Worm (Caenorhabditis elegans) whole organism, L1 larva: ENCODE results near the gene Y66D12A.6.

ENCODE experiments used
- C04F5.9 ChIP-seq: sonication (generic microtip); optimal IDR thresholded peaks from 2 replicates; lab custom pipeline; 2016; ENCODE audit warnings: missing genetic modification characterization, missing compliant biosample characterization
- C16A3.4 ChIP-seq: fragments of 150-350 bp; optimal IDR thresholded peaks from 2 replicates; lab custom pipeline; 2014; ENCODE audit warnings: missing biosample characterization, missing genetic modification characterization
- Y116A8C.19 ChIP-seq: sonication (generic microtip); optimal IDR thresholded peaks from 2 replicates; lab custom pipeline; 2016; ENCODE audit warnings: missing compliant biosample characterization, missing genetic modification characterization, borderline replicate concordance
- aly-2 ChIP-seq: fragments of 150-350 bp; optimal IDR thresholded peaks from 2 replicates; lab custom pipeline; 2014; ENCODE audit warnings: missing biosample characterization, missing genetic modification characterization
- blmp-1 ChIP-seq: fragments of 150-350 bp; optimal IDR thresholded peaks from 2 replicates; lab custom pipeline; 2014; ENCODE audit warnings: missing biosample characterization, missing genetic modification characterization
- ceh-8 ChIP-seq: fragments of 200-800 bp; sonication (Bioruptor generic); optimal IDR thresholded peaks from 2 replicates; lab custom pipeline; 2018; ENCODE audit warnings: mild to moderate bottlenecking, missing genetic modification characterization, moderate library complexity, missing compliant biosample characterization
- ceh-82 ChIP-seq, 3 experiments: fragments of 150-350 bp in 1 of 3; sonication (generic microtip) in 2 of 3; optimal IDR thresholded peaks; 2 replicates each; lab custom pipeline; 2014 to 2017; ENCODE audit warnings: missing biosample characterization in 3 of 3, missing genetic modification characterization in 3 of 3
- ceh-88 ChIP-seq: fragments of 200-800 bp; sonication (Bioruptor generic); IDR thresholded peaks from 2 replicates; pipeline ENCODE4 v1.3.6; 2022; ENCODE audit warnings: missing genetic modification characterization, missing compliant biosample characterization
- ceh-90 ChIP-seq: sonication (generic microtip); optimal IDR thresholded peaks from 2 replicates; lab custom pipeline; 2016; ENCODE audit warnings: missing genetic modification characterization, missing compliant biosample characterization
- dpl-1 ChIP-seq, 3 experiments: fragments of 150-350 bp in 2 of 3; sonication (generic microtip) in 1 of 3; optimal IDR thresholded peaks; 2 replicates each; lab custom pipeline; 2014 to 2017; ENCODE audit warnings: missing biosample characterization in 3 of 3, missing genetic modification characterization in 3 of 3, missing genetic modification reagents in 3 of 3
- dsc-1 ChIP-seq: sonication (generic microtip); optimal IDR thresholded peaks from 2 replicates; lab custom pipeline; 2016; ENCODE audit warnings: mild to moderate bottlenecking, missing genetic modification characterization, missing compliant biosample characterization
- efl-1 ChIP-seq, 4 experiments: fragments of 150-350 bp; optimal IDR thresholded peaks in 3 of 4; peaks in 1 of 4; 1 replicate in 1 of 4; 2 replicates in 3 of 4; lab custom pipeline; 2014; ENCODE audit warnings: missing biosample characterization in 2 of 4, missing genetic modification characterization in 2 of 4, missing genetic modification reagents in 2 of 4
- efl-3 ChIP-seq: fragments of 200-800 bp; sonication (Bioruptor generic); optimal IDR thresholded peaks from 2 replicates; lab custom pipeline; 2018; ENCODE audit warnings: mild to moderate bottlenecking, missing genetic modification characterization, missing compliant biosample characterization
- elt-2 ChIP-seq: sonication (generic microtip); optimal IDR thresholded peaks from 2 replicates; lab custom pipeline; 2016; ENCODE audit warnings: missing genetic modification characterization, mild to moderate bottlenecking, inconsistent platforms, missing compliant biosample characterization, missing genetic modification reagents
- fkh-10 ChIP-seq: sonication (generic microtip); optimal IDR thresholded peaks from 2 replicates; lab custom pipeline; 2017; ENCODE audit warnings: missing biosample characterization, missing genetic modification reagents, missing genetic modification characterization
- fkh-8 ChIP-seq: sonication (generic microtip); optimal IDR thresholded peaks from 2 replicates; lab custom pipeline; 2016; ENCODE audit warnings: mild to moderate bottlenecking, missing genetic modification characterization, missing compliant biosample characterization
- fos-1 ChIP-seq: fragments of 150-350 bp; optimal IDR thresholded peaks from 2 replicates; lab custom pipeline; 2014; ENCODE audit warnings: missing biosample characterization, missing genetic modification characterization
- hpl-2 ChIP-seq: fragments of 150-350 bp; optimal IDR thresholded peaks from 2 replicates; lab custom pipeline; 2014; ENCODE audit warnings: missing biosample characterization, missing genetic modification reagents, missing genetic modification characterization
- isw-1 ChIP-seq: fragments of 200-800 bp; sonication (Bioruptor generic); IDR thresholded peaks from 2 replicates; pipeline ENCODE4 v1.3.6; 2022; ENCODE audit warnings: missing genetic modification characterization, missing compliant biosample characterization
- jun-1 ChIP-seq: fragments of 150-350 bp; optimal IDR thresholded peaks from 2 replicates; lab custom pipeline; 2014; ENCODE audit warnings: missing biosample characterization, missing genetic modification reagents, missing genetic modification characterization
- lin-13 ChIP-seq: fragments of 150-350 bp; optimal IDR thresholded peaks from 2 replicates; lab custom pipeline; 2014; ENCODE audit warnings: missing biosample characterization, missing genetic modification reagents, missing genetic modification characterization
- lin-14 ChIP-seq: fragments of 200-800 bp; sonication (Bioruptor generic); optimal IDR thresholded peaks from 2 replicates; lab custom pipeline; 2018; ENCODE audit warnings: mild to moderate bottlenecking, missing genetic modification characterization, moderate library complexity, missing compliant biosample characterization
- lin-15B ChIP-seq: fragments of 150-350 bp; sonication (generic microtip); optimal IDR thresholded peaks from 3 replicates; lab custom pipeline; 2014; ENCODE audit warnings: missing biosample characterization, missing genetic modification characterization
- lin-35 ChIP-seq, 2 experiments: fragments of 150-350 bp; optimal IDR thresholded peaks; 2 replicates each; lab custom pipeline; 2014; ENCODE audit warnings: missing biosample characterization in 2 of 2, missing genetic modification characterization in 2 of 2, missing genetic modification reagents in 2 of 2
- lin-39 ChIP-seq: fragments of 150-350 bp; optimal IDR thresholded peaks from 2 replicates; lab custom pipeline; 2014; ENCODE audit warnings: missing biosample characterization, missing genetic modification reagents, missing genetic modification characterization
- lsy-2 ChIP-seq, 2 experiments: fragments of 150-350 bp; optimal IDR thresholded peaks; 2 replicates each; lab custom pipeline; 2014; ENCODE audit warnings: missing biosample characterization in 2 of 2, missing genetic modification characterization in 2 of 2
- mef-2 ChIP-seq: fragments of 150-350 bp; optimal IDR thresholded peaks from 2 replicates; lab custom pipeline; 2014; ENCODE audit warnings: missing biosample characterization, missing genetic modification characterization
- mep-1 ChIP-seq: fragments of 150-350 bp; optimal IDR thresholded peaks from 2 replicates; lab custom pipeline; 2014; ENCODE audit warnings: missing biosample characterization, missing genetic modification characterization
- nhr-11 ChIP-seq: fragments of 150-350 bp; optimal IDR thresholded peaks from 2 replicates; lab custom pipeline; 2014; ENCODE audit warnings: missing biosample characterization, missing genetic modification characterization
- nhr-19 ChIP-seq: fragments of 200-800 bp; sonication (Bioruptor generic); conservative IDR thresholded peaks from 2 replicates; pipeline ENCODE4 v1.3.6; 2022; ENCODE audit warnings: missing genetic modification characterization, missing compliant biosample characterization
- nhr-20 ChIP-seq: sonication (generic microtip); optimal IDR thresholded peaks from 2 replicates; lab custom pipeline; 2016; ENCODE audit warnings: mild to moderate bottlenecking, missing genetic modification characterization, missing compliant biosample characterization
- nhr-28 ChIP-seq: fragments of 150-350 bp; optimal IDR thresholded peaks from 2 replicates; lab custom pipeline; 2014; ENCODE audit warnings: missing biosample characterization, missing genetic modification characterization
- nhr-71 ChIP-seq: sonication (generic microtip); optimal IDR thresholded peaks from 2 replicates; lab custom pipeline; 2016; ENCODE audit warnings: mild to moderate bottlenecking, missing genetic modification characterization, moderate library complexity, missing compliant biosample characterization
- nhr-76 ChIP-seq: sonication (generic microtip); optimal IDR thresholded peaks from 2 replicates; lab custom pipeline; 2017; ENCODE audit warnings: missing biosample characterization, missing genetic modification characterization
- nhr-77 ChIP-seq: fragments of 150-350 bp; optimal IDR thresholded peaks from 2 replicates; lab custom pipeline; 2014; ENCODE audit warnings: missing biosample characterization, missing genetic modification characterization
- nhr-84 ChIP-seq: sonication (generic microtip); optimal IDR thresholded peaks from 2 replicates; lab custom pipeline; 2017; ENCODE audit warnings: missing biosample characterization, missing genetic modification characterization
- nhr-85 ChIP-seq: sonication (generic microtip); peaks from one replicate; lab custom pipeline; 2016; ENCODE audit warnings: missing genetic modification characterization, inconsistent platforms, missing compliant biosample characterization
- nhr-90 ChIP-seq: sonication (generic microtip); optimal IDR thresholded peaks from 2 replicates; lab custom pipeline; 2016; ENCODE audit warnings: mild to moderate bottlenecking, missing genetic modification characterization, missing compliant biosample characterization; ENCODE audit not compliant: poor library complexity
- pax-3 ChIP-seq: fragments of 200-800 bp; sonication (Bioruptor generic); optimal IDR thresholded peaks from 2 replicates; lab custom pipeline; 2018; ENCODE audit warnings: mild to moderate bottlenecking, missing genetic modification characterization, moderate library complexity, missing compliant biosample characterization
- skn-1 ChIP-seq: fragments of 150-350 bp; optimal IDR thresholded peaks from 2 replicates; lab custom pipeline; 2014; ENCODE audit warnings: missing biosample characterization, missing genetic modification characterization
- snu-23 ChIP-seq: sonication (generic microtip); optimal IDR thresholded peaks from 2 replicates; lab custom pipeline; 2016; ENCODE audit warnings: missing genetic modification characterization, missing compliant biosample characterization
- sox-4 ChIP-seq: sonication (generic microtip); optimal IDR thresholded peaks from 2 replicates; lab custom pipeline; 2016; ENCODE audit warnings: missing genetic modification characterization, missing compliant biosample characterization
- sptf-1 ChIP-seq: fragments of 150-350 bp; optimal IDR thresholded peaks from 2 replicates; lab custom pipeline; 2014; ENCODE audit warnings: missing biosample characterization, missing genetic modification characterization
- sup-37 ChIP-seq: fragments of 200-800 bp; sonication (Bioruptor generic); optimal IDR thresholded peaks from 2 replicates; lab custom pipeline; 2018; ENCODE audit warnings: mild to moderate bottlenecking, missing genetic modification characterization, missing compliant biosample characterization
- tlp-1 ChIP-seq: fragments of 150-350 bp; optimal IDR thresholded peaks from 2 replicates; lab custom pipeline; 2014; ENCODE audit warnings: missing biosample characterization, missing genetic modification characterization
- unc-130 ChIP-seq: fragments of 150-350 bp; optimal IDR thresholded peaks from 2 replicates; lab custom pipeline; 2017; ENCODE audit warnings: missing biosample characterization, missing genetic modification characterization, inconsistent platforms
- unc-30 ChIP-seq: sonication (generic microtip); optimal IDR thresholded peaks from 2 replicates; lab custom pipeline; 2017; ENCODE audit warnings: missing biosample characterization, missing genetic modification characterization
- unc-62 ChIP-seq: fragments of 150-350 bp; optimal IDR thresholded peaks from 2 replicates; lab custom pipeline; 2014; ENCODE audit warnings: missing biosample characterization, missing genetic modification reagents, missing genetic modification characterization
- unc-86 ChIP-seq: sonication (generic microtip); optimal IDR thresholded peaks from 2 replicates; lab custom pipeline; 2016; ENCODE audit warnings: missing genetic modification characterization, missing compliant biosample characterization
- vab-15 ChIP-seq: sonication (generic microtip); optimal IDR thresholded peaks from 2 replicates; lab custom pipeline; 2017; ENCODE audit warnings: missing genotype, mild to moderate bottlenecking, missing genetic modification characterization, missing compliant biosample characterization
- zag-1 ChIP-seq: fragments of 150-350 bp; optimal IDR thresholded peaks from 2 replicates; lab custom pipeline; 2014; ENCODE audit warnings: missing biosample characterization, missing genetic modification characterization
- zip-4 ChIP-seq: fragments of 200-800 bp; sonication (Bioruptor generic); optimal IDR thresholded peaks from 2 replicates; lab custom pipeline; 2018; ENCODE audit warnings: mild to moderate bottlenecking, missing genetic modification characterization, moderate library complexity, missing compliant biosample characterization

Y66D12A.6 gene

ce11 chrIII:11558251-11558650 is 23.0 kb downstream of the Y66D12A.6 start:
- TF ChIP-seq pax-3 (tag; lab: Kevin White, UChicago), result no peak
- no peak for TF ChIP-seq efl-1 (optimal IDR thresholded peaks at IDR 0.05; lab: Kevin White, UChicago)
- peak in 1 of 2 experiments; percentile 40 for TF ChIP-seq efl-1 (GFP tag; optimal IDR thresholded peaks at IDR 0.05 in 1 of 2; lab: Kevin White, UChicago)
- peak; percentile 39 for TF ChIP-seq lin-14 (GFP tag; lab: Kevin White, UChicago)
- no peak for TF ChIP-seq ceh-88 (GFP tag; lab: Robert Waterston, UW)
- TF ChIP-seq snu-23 (GFP tag; lab: Kevin White, UChicago), result peak; percentile 12
- peak; percentile 59 for TF ChIP-seq nhr-85 (tag; lab: Kevin White, UChicago)

- TF ChIP-seq nhr-84 (tag; lab: Kevin White, UChicago) (no peak), nhr-90 (tag; lab: Kevin White, UChicago) (peak; percentile 0), hpl-2 (GFP tag; lab: Kevin White, UChicago) (no peak), sox-4 (tag; lab: Kevin White, UChicago) (no peak), dpl-1 (GFP tag; optimal IDR thresholded peaks at IDR 0.05; lab: Kevin White, UChicago) (peak; percentile 2 to 44 (median 26)), unc-62 (GFP tag; lab: Kevin White, UChicago) (no peak), lin-13 (GFP tag; lab: Kevin White, UChicago) (no peak), C16A3.4 (peak; percentile 21), aly-2 (tag; lab: Kevin White, UChicago) (no peak), elt-2 (tag; lab: Kevin White, UChicago) (no peak), lin-15B (tag; lab: Kevin White, UChicago) (no peak), unc-30 (tag; lab: Kevin White, UChicago) (no peak), nhr-77 (tag; lab: Kevin White, UChicago) (no peak), Y116A8C.19 (no peak), tlp-1 (no peak), nhr-20 (tag; lab: Kevin White, UChicago) (peak; percentile 20), C04F5.9 (no peak), nhr-28 (tag; lab: Kevin White, UChicago) (no peak), nhr-76 (tag; lab: Kevin White, UChicago) (no peak), sptf-1 (tag; lab: Kevin White, UChicago) (no peak), lin-39 (no peak), mep-1 (tag; lab: Kevin White, UChicago) (no peak), nhr-11 (tag; lab: Kevin White, UChicago) (no peak), blmp-1 (peak; percentile 36), vab-15 (tag; lab: Kevin White, UChicago) (no peak), dsc-1 (tag; lab: Kevin White, UChicago) (no peak), nhr-71 (tag; lab: Kevin White, UChicago) (peak; percentile 17), fkh-10 (GFP tag; lab: Kevin White, UChicago) (no peak), ceh-88 (GFP tag; lab: Robert Waterston, UW) (no peak), jun-1 (tag; lab: Kevin White, UChicago) (no peak), unc-86 (tag; lab: Kevin White, UChicago) (no peak), isw-1 (GFP tag; lab: Robert Waterston, UW) (no peak), skn-1 (peak; percentile 56), unc-130 (tag; lab: Kevin White, UChicago) (no peak), sup-37 (GFP tag; lab: Kevin White, UChicago) (no peak), fkh-8 (tag; lab: Kevin White, UChicago) (no peak), lsy-2 (tag; optimal IDR thresholded peaks at IDR 0.05; lab: Kevin White, UChicago) (peak in 1 of 2 experiments; percentile 57), zag-1 (tag; lab: Kevin White, UChicago) (no peak), zip-4 (GFP tag; lab: Kevin White, UChicago) (no peak), nhr-19 (no peak), ceh-8 (GFP tag; lab: Kevin White, UChicago) (no peak), nhr-85 (tag; lab: Kevin White, UChicago) (peak; percentile 70), efl-3 (GFP tag; lab: Kevin White, UChicago) (no peak), lin-35 (GFP tag; optimal IDR thresholded peaks at IDR 0.05; lab: Kevin White, UChicago) (peak in 1 of 2 experiments; percentile 31), snu-23 (GFP tag; lab: Kevin White, UChicago) (peak; percentile 12), ceh-90 (no peak), fos-1 (tag; lab: Kevin White, UChicago) (no peak), mef-2 (tag; lab: Kevin White, UChicago) (no peak), ceh-82 (tag; optimal IDR thresholded peaks at IDR 0.05; lab: Kevin White, UChicago) (no peak)
Observed at ce11 chrIII:11556860-11557259, 24.3 kb downstream of the Y66D12A.6 start.
